Worm (Caenorhabditis elegans) whole organism, L3 larva: ENCODE measurements around the gene nhr-201.

Experiments
- aly-2 ChIP-seq: fragments of 150-350 bp; optimal IDR thresholded peaks from 2 replicates; lab custom pipeline; 2014; ENCODE audit warnings: missing biosample characterization, missing genetic modification characterization
- ama-1 ChIP-seq: fragments of 150-350 bp; optimal IDR thresholded peaks from 2 replicates; lab custom pipeline; 2018
- elt-3 ChIP-seq, 3 experiments: fragments of 150-350 bp in 1 of 3; sonication (generic microtip) in 2 of 3; optimal IDR thresholded peaks; 2 replicates in 2 of 3; 4 replicates in 1 of 3; lab custom pipeline; 2014 to 2017; ENCODE audit warnings: missing biosample characterization in 3 of 3, missing genetic modification characterization in 3 of 3
- mdl-1 ChIP-seq: fragments of 150-350 bp; optimal IDR thresholded peaks from 2 replicates; lab custom pipeline; 2014; ENCODE audit warnings: missing biosample characterization, missing genetic modification characterization
- nfya-1 ChIP-seq: sonication (generic microtip); optimal IDR thresholded peaks from 2 replicates; lab custom pipeline; 2017; ENCODE audit warnings: missing genetic modification characterization, mild to moderate bottlenecking, missing compliant biosample characterization, antibody characterized with exemption, moderate library complexity; ENCODE audit not compliant: insufficient read depth
- nhr-11 ChIP-seq: fragments of 150-350 bp; optimal IDR thresholded peaks from 2 replicates; lab custom pipeline; 2014; ENCODE audit warnings: missing biosample characterization, missing genetic modification characterization
- nhr-12 ChIP-seq: fragments of 150-350 bp; optimal IDR thresholded peaks from 2 replicates; lab custom pipeline; 2014; ENCODE audit warnings: missing biosample characterization, missing genetic modification characterization
- nhr-23 ChIP-seq: fragments of 150-350 bp; optimal IDR thresholded peaks from 2 replicates; lab custom pipeline; 2014; ENCODE audit warnings: missing biosample characterization, missing genetic modification reagents, missing genetic modification characterization
- nhr-25 ChIP-seq: sonication (generic microtip); optimal IDR thresholded peaks from 2 replicates; lab custom pipeline; 2017; ENCODE audit warnings: missing biosample characterization, missing genetic modification characterization
- pha-4 ChIP-seq: fragments of 150-350 bp; optimal IDR thresholded peaks from 2 replicates; lab custom pipeline; 2014; ENCODE audit warnings: missing biosample characterization, missing genetic modification reagents, missing genetic modification characterization
- skn-1 ChIP-seq: fragments of 150-350 bp; optimal IDR thresholded peaks from 2 replicates; lab custom pipeline; 2014; ENCODE audit warnings: missing biosample characterization, missing genetic modification characterization
- tbx-2 ChIP-seq: sonication (generic microtip); optimal IDR thresholded peaks from 2 replicates; lab custom pipeline; 2016; ENCODE audit warnings: mild to moderate bottlenecking, missing genetic modification characterization, missing compliant biosample characterization
- unc-62 ChIP-seq: fragments of 150-350 bp; sonication (generic microtip); optimal IDR thresholded peaks from 4 replicates; lab custom pipeline; 2014; ENCODE audit warnings: missing biosample characterization, missing genetic modification reagents, missing genetic modification characterization

- TF ChIP-seq nhr-23 (tag; lab: Kevin White, UChicago) = peak; percentile 33
- no peak for TF ChIP-seq nhr-11 (tag; lab: Kevin White, UChicago)
- TF ChIP-seq mdl-1 (tag; lab: Kevin White, UChicago) = no peak
- no peak for TF ChIP-seq tbx-2
- TF ChIP-seq nhr-12 (tag; lab: Kevin White, UChicago) = no peak
- no peak for TF ChIP-seq unc-62
- TF ChIP-seq ama-1 (lab: Kevin White, UChicago) = no peak
- TF ChIP-seq nhr-25 (tag; lab: Kevin White, UChicago) = peak; percentile 42
- no peak for TF ChIP-seq aly-2 (tag; lab: Kevin White, UChicago)
- no peak for TF ChIP-seq skn-1 (tag; lab: Kevin White, UChicago)
- no peak for TF ChIP-seq pha-4
- TF ChIP-seq elt-3 (tag; optimal IDR thresholded peaks at IDR 0.05; lab: Kevin White, UChicago) = no peak
- no peak for TF ChIP-seq nfya-1 (tag; lab: Kevin White, UChicago)
Measured at ce11 chrV:465355-465754, 727 bp downstream of the nhr-201 start.
